Worm (Caenorhabditis elegans) whole organism, midembryonic: ENCODE measurements around the gene srd-2.

Experiments
- T22C8.4 ChIP-seq: fragments of 200-800 bp; sonication (Bioruptor generic); IDR thresholded peaks from 2 replicates; pipeline ENCODE4 v1.3.6; 2022; ENCODE audit warnings: missing genetic modification characterization, missing compliant biosample characterization
- cog-1 ChIP-seq: sonication (generic microtip); optimal IDR thresholded peaks from 2 replicates; lab custom pipeline; 2016; ENCODE audit warnings: missing genetic modification characterization, missing compliant biosample characterization
- med-1 ChIP-seq: sonication (generic microtip); optimal IDR thresholded peaks from 2 replicates; lab custom pipeline; 2017; ENCODE audit warnings: missing genetic modification characterization, mild to moderate bottlenecking, missing compliant biosample characterization, antibody characterized with exemption, missing genetic modification reagents; ENCODE audit not compliant: insufficient read depth
- tab-1 ChIP-seq: fragments of 200-800 bp; sonication (Bioruptor generic); IDR thresholded peaks from 2 replicates; pipeline ENCODE4 v1.3.6; 2022; ENCODE audit warnings: missing genetic modification characterization, missing compliant biosample characterization
- ztf-23 ChIP-seq: fragments of 200-800 bp; sonication (Bioruptor generic); IDR thresholded peaks from 2 replicates; pipeline ENCODE4 v1.3.6; 2022; ENCODE audit warnings: missing genetic modification reagents, missing genetic modification characterization, missing compliant biosample characterization

- TF ChIP-seq tab-1 (GFP tag; lab: Robert Waterston, UW) (no peak), ztf-23 (GFP tag; lab: Robert Waterston, UW) (no peak), med-1 (GFP tag; lab: Kevin White, UChicago) (no peak), T22C8.4 (GFP tag; lab: Robert Waterston, UW) (no peak), cog-1 (tag; lab: Kevin White, UChicago) (no peak)
These were observed 6.9 kb upstream of the srd-2 start, which contains the start of gene srb-6 for ce11 chrII:10194605-10195004.
